Fruit fly (Drosophila melanogaster) whole organism, adult: ENCODE measurements around the gene salt.

Experiments used
- CG11617 ChIP-seq: fragments of 200-800 bp; sonication (Bioruptor generic); optimal IDR thresholded peaks from 2 replicates; lab custom pipeline; 2017; ENCODE audit warnings: mild to moderate bottlenecking, missing biosample characterization, missing genetic modification reagents, missing genetic modification characterization
- CG12768 ChIP-seq: fragments of 200-800 bp; sonication (Bioruptor generic); optimal IDR thresholded peaks from 2 replicates; lab custom pipeline; 2017; ENCODE audit warnings: missing biosample characterization, missing genetic modification characterization, mild to moderate bottlenecking, moderate library complexity, missing genetic modification reagents
- CG14711 ChIP-seq: fragments of 200-800 bp; sonication (Bioruptor generic); optimal IDR thresholded peaks from 2 replicates; lab custom pipeline; 2018; ENCODE audit warnings: missing biosample characterization, mild to moderate bottlenecking, missing genetic modification characterization, moderate library complexity
- CG1620 ChIP-seq: fragments of 200-800 bp; sonication (Bioruptor generic); optimal IDR thresholded peaks from 2 replicates; lab custom pipeline; 2016; ENCODE audit warnings: missing biosample characterization, missing genetic modification characterization
- CG33017 ChIP-seq: fragments of 200-800 bp; sonication (Bioruptor generic); optimal IDR thresholded peaks from 2 replicates; lab custom pipeline; 2018; ENCODE audit warnings: missing biosample characterization, mild to moderate bottlenecking, missing genetic modification characterization, moderate library complexity
- CG5204 ChIP-seq: fragments of 200-800 bp; sonication (Bioruptor generic); optimal IDR thresholded peaks from 2 replicates; lab custom pipeline; 2016; ENCODE audit warnings: missing biosample characterization, missing genetic modification characterization
- CG7045 ChIP-seq: fragments of 200-800 bp; sonication (Bioruptor generic); optimal IDR thresholded peaks from 2 replicates; lab custom pipeline; 2017; ENCODE audit warnings: missing biosample characterization, mild to moderate bottlenecking, missing genetic modification characterization
- CG7101 ChIP-seq: fragments of 200-800 bp; sonication (Bioruptor generic); optimal IDR thresholded peaks from 2 replicates; lab custom pipeline; 2018; ENCODE audit warnings: missing biosample characterization, mild to moderate bottlenecking, missing genetic modification characterization, moderate library complexity
- Clk ChIP-seq: fragments of 200-800 bp; sonication (Bioruptor generic); optimal IDR thresholded peaks from 2 replicates; lab custom pipeline; 2017; ENCODE audit warnings: missing biosample characterization, missing genetic modification characterization
- Crg-1 ChIP-seq: fragments of 200-800 bp; sonication (Bioruptor generic); optimal IDR thresholded peaks from 2 replicates; lab custom pipeline; 2016; ENCODE audit warnings: missing biosample characterization, missing genetic modification characterization
- Hr96 ChIP-seq: fragments of 200-800 bp; sonication (Bioruptor generic); optimal IDR thresholded peaks from 2 replicates; lab custom pipeline; 2016; ENCODE audit warnings: missing biosample characterization, missing genetic modification characterization
- Mnt ChIP-seq: fragments of 200-800 bp; sonication (Bioruptor generic); optimal IDR thresholded peaks from 2 replicates; lab custom pipeline; 2016; ENCODE audit warnings: missing biosample characterization, mild to moderate bottlenecking, missing genetic modification characterization
- bab1 ChIP-seq: fragments of 200-800 bp; sonication (Bioruptor generic); optimal IDR thresholded peaks from 3 replicates; lab custom pipeline; 2019; ENCODE audit warnings: missing biosample characterization, mild to moderate bottlenecking, missing genetic modification characterization, moderate library complexity
- cic ChIP-seq: fragments of 200-800 bp; sonication (Bioruptor generic); optimal IDR thresholded peaks from 2 replicates; lab custom pipeline; 2017; ENCODE audit warnings: missing biosample characterization, mild to moderate bottlenecking, missing genetic modification characterization, moderate library complexity
- cnc ChIP-seq, 2 experiments: fragments of >200 bp; optimal IDR thresholded peaks; 2 replicates each; lab custom pipeline; 2017
- kay ChIP-seq: fragments of 200-800 bp; sonication (Bioruptor generic); peaks from one replicate; lab custom pipeline; 2016; ENCODE audit warnings: missing biosample characterization, missing genetic modification characterization, borderline replicate concordance
- ovo ChIP-seq: fragments of 200-800 bp; sonication (Bioruptor generic); optimal IDR thresholded peaks from 2 replicates; lab custom pipeline; 2016; ENCODE audit warnings: missing biosample characterization, missing genetic modification characterization
- pad ChIP-seq: fragments of 200-800 bp; sonication (Bioruptor generic); optimal IDR thresholded peaks from 3 replicates; lab custom pipeline; 2017; ENCODE audit warnings: missing biosample characterization, missing genetic modification characterization, mild to moderate bottlenecking, moderate library complexity, missing genetic modification reagents
- tj ChIP-seq: fragments of 200-800 bp; sonication (Bioruptor generic); optimal IDR thresholded peaks from 3 replicates; lab custom pipeline; 2017; ENCODE audit warnings: missing biosample characterization, mild to moderate bottlenecking, missing genetic modification characterization, moderate library complexity
- toe ChIP-seq: fragments of 200-800 bp; sonication (Bioruptor generic); optimal IDR thresholded peaks from 2 replicates; lab custom pipeline; 2016; ENCODE audit warnings: missing biosample characterization, missing genetic modification characterization

Gene salt

DNA sequence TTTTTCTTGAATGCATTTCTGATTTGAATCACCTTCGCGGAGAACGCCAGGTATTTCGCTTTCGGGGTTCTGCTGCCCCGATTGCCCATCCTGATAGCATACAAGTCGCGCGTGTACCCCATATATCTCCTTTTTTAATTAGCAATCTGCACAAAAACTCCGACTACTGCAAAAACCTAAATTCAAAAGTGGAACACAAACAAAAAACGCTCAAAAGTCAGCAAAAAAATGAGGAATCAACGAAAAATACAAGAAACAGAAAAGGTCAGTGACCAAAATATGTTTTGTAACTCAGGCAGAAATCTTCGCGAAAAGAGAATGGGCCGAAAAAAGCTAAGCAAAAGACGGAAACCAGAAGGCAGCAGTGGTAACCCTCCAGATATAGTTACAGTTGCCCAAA lies 38.2 kb downstream of the salt start:
- TF ChIP-seq tj (GFP tag; lab: Kevin White, UChicago) (peak; percentile 95), Crg-1 (GFP tag; lab: Kevin White, UChicago) (no peak)

DNA sequence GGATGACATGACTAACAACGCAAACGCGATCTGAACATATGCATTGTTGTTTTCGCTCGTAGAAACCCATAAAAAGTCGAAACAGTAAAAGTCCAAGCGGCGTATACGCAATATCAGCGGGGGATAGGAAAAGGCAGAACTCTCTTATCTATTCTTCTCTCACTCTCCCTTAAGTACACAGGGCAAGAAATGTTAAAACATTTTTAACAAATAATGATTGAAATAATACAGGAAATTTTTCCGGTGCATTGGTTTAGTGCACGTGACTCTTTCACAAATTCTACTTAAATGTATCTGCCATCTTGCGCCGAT lies 38.8 kb downstream of the salt start:
- TF ChIP-seq kay (GFP tag; lab: Kevin White, UChicago), result peak; percentile 72
- TF ChIP-seq CG14711 (tag; lab: Kevin White, UChicago), result no peak
- TF ChIP-seq CG11617, result peak; percentile 3

DNA sequence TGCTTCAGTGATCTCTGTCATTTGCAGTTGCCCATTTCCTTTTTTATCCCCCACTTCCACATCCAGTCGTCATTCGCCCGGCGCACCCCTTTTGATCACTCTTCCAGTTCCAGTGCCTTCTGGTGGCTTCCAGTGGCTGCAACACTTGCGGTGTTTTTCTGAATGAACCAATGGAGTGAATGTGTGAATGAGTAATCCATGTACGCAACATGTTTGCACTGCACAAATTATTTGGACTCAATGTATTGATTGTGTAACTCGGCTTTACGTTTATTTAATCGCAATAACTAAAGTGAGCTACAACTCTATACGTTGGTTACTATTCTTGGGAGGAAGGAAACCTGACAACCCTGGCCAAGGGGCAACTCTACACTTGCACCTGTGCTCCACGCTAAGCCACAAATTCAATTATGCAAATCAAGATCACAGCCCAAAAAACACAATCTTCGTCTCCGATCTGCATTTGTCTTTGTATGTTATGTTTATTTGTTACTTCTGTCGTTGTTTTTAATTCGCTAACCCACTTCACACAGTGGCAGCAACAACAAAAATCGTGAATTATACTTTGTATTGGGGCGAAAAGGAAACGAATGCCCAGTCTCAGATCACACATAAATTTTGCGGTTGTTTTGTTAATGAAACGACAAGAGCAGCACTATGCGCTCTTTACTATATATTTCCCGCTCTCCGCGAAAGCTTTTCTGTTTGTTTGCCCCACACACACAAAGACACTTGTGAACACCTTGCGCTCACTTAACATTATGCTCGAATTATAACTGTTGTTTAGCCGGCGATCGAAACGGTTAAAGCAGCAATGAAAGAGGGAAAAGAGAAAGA lies 39.4 kb downstream of the salt start:
- TF ChIP-seq ovo, result peak; percentile 71
- no peak for TF ChIP-seq CG7101 (tag; lab: Kevin White, UChicago)
- TF ChIP-seq kay (GFP tag; lab: Kevin White, UChicago), result peak; percentile 94
- TF ChIP-seq Clk (GFP tag; lab: Kevin White, UChicago), result no peak
- TF ChIP-seq CG1620 (GFP tag; lab: Kevin White, UChicago), result no peak
- peak; percentile 86 for TF ChIP-seq pad (GFP tag; lab: Kevin White, UChicago)
- peak; percentile 63 for TF ChIP-seq CG14711 (tag; lab: Kevin White, UChicago)
- no peak for TF ChIP-seq bab1 (GFP tag; lab: Kevin White, UChicago)
- TF ChIP-seq cic, result peak; percentile 8
- no peak for TF ChIP-seq CG5204 (GFP tag; lab: Kevin White, UChicago)

DNA sequence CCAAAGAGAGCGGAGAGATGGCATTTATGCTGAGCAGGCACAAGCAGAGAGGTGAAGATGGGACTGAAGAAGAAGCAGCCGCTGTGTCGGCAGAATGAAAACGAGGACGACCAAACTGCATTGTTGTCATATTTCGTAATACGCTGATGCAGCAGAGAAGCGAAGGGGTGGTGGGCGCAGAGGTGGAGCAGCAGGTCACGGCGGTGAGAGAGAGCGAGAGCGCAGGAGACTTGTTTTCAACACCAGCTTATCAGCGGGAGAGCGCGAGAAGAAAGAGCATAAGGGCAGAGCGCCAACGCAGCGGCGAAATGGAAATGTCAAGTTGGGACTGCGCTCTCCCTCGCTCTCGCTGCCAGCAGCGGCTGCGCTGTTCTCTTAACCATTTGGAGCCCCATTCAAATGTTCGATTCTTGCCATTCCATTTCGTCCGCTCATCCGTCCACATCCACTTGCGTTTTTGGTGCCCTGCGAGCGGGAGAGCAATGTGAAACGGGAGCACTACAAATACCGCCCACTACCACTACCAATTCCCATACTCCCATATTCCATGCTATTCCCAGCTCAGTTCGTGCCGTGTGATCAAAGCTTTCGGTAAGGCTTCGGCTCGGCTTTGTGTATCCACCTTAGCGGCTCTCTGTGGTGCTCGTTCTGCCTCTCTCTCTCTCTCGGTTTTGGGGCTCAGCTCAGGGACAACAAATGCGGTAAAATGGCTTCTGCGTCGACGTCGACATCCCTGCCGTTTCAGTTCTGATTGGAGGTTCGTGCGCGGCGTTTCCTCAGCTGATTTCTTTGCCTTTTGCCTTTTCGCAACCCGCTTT lies 41.0 kb downstream of the salt start, which contains the start of gene ttk:
Gene ttk, plus strand, starts transcription at position 562 of the 818 bp plus-strand sequence.
- TF ChIP-seq ovo, result no peak
- TF ChIP-seq Hr96 (GFP tag; lab: Kevin White, UChicago), result peak; percentile 22
- peak; percentile 8 for TF ChIP-seq bab1 (GFP tag; lab: Kevin White, UChicago)
- TF ChIP-seq CG12768 (GFP tag; lab: Kevin White, UChicago), result peak; percentile 53
- peak; percentile 100 for TF ChIP-seq tj (GFP tag; lab: Kevin White, UChicago)
- TF ChIP-seq cnc (optimal IDR thresholded peaks at IDR 0.05; lab: Kevin White, UChicago), result no peak
- TF ChIP-seq pad (GFP tag; lab: Kevin White, UChicago), result peak; percentile 46
- peak; percentile 46 for TF ChIP-seq CG11617

DNA sequence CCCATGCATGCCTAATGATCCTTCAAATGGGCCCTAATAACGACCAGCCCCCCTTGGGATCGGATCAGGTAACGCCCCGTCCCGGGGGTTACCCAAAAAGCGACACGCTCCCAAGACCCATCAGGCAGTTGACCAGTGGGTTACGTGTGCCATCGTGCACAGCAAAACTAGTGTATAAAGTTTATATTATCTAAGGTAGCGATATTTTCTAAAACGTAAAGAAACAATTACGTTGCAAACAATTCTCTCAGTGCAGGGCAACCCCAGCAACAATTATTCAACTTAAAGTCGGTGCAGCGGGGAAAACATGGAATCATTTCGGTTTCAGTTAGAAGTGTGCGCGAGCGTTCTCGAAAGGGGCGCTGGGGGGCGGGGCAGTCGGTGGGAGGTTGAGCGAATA lies 41.9 kb downstream of the salt start:
- TF ChIP-seq toe (no peak), CG7045 (GFP tag; lab: Kevin White, UChicago) (no peak), pad (GFP tag; lab: Kevin White, UChicago) (no peak), tj (GFP tag; lab: Kevin White, UChicago) (no peak), CG12768 (GFP tag; lab: Kevin White, UChicago) (peak; percentile 2), CG1620 (GFP tag; lab: Kevin White, UChicago) (no peak), CG5204 (GFP tag; lab: Kevin White, UChicago) (peak; percentile 41), Mnt (no peak), cnc (optimal IDR thresholded peaks at IDR 0.05; lab: Kevin White, UChicago) (no peak), ovo (no peak)

DNA sequence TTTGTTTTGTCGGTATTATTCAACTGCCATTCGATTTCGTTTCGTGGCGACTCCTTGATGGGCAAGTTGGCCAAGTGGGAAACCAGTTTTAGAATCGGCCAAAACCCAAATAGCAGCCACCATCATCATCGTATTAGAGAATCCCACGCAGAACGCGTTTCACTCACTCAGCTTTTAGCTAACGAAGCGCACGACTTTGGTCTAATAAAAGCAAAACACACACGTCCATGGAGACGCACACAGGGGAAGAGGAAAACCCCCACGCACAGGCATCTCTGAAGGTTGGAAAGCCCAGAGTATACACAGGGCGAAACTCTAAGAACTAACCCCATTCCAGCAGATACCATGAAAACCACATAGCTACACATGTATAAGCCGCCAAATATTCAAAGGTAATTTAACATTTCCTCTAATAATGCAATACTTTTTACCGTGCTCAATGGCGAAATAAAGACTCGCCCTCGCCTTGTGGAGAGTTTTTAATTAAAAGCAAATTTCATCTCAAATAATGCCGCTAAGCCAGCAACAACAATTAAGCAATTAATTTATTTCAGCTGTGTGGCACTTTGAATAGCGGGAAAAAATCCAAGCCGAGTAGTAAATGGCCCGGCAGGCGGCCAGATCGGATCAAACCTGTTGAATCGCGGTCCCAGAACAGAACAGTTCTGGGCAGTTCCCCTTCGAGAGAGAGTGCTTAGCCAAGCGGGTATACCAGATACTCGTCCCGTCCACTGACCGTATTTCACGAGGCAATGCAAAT lies 43.1 kb downstream of the salt start:
- TF ChIP-seq Mnt (no peak), CG33017 (tag; lab: Kevin White, UChicago) (no peak), kay (GFP tag; lab: Kevin White, UChicago) (peak; percentile 80), Hr96 (GFP tag; lab: Kevin White, UChicago) (no peak), CG14711 (tag; lab: Kevin White, UChicago) (no peak), Crg-1 (GFP tag; lab: Kevin White, UChicago) (no peak), toe (no peak), tj (GFP tag; lab: Kevin White, UChicago) (peak; percentile 42), CG7045 (GFP tag; lab: Kevin White, UChicago) (no peak), CG1620 (GFP tag; lab: Kevin White, UChicago) (no peak), cnc (optimal IDR thresholded peaks at IDR 0.05; lab: Kevin White, UChicago) (no peak), bab1 (GFP tag; lab: Kevin White, UChicago) (no peak), Clk (GFP tag; lab: Kevin White, UChicago) (no peak), CG11617 (no peak), pad (GFP tag; lab: Kevin White, UChicago) (peak; percentile 23), CG12768 (GFP tag; lab: Kevin White, UChicago) (no peak), CG7101 (tag; lab: Kevin White, UChicago) (no peak), cic (no peak), ovo (peak; percentile 60), CG5204 (GFP tag; lab: Kevin White, UChicago) (no peak)
